Worm (Caenorhabditis elegans) whole organism, mixed stage, embryonic: ENCODE measurements around the gene F09F9.2.
A peak's percentile ranks its signal among the peaks of the same experiment; 100 is the strongest.

Source experiments
- M03D4.4 ChIP-seq: sonication (generic microtip); optimal IDR thresholded peaks from 2 replicates; lab custom pipeline; 2017; ENCODE audit warnings: mild to moderate bottlenecking, missing genetic modification characterization, missing compliant biosample characterization
- bed-3 ChIP-seq: fragments of 200-800 bp; sonication (Bioruptor generic); optimal IDR thresholded peaks from 3 replicates; lab custom pipeline; 2018; ENCODE audit warnings: mild to moderate bottlenecking, missing genetic modification characterization, moderate library complexity, missing compliant biosample characterization
- blmp-1 ChIP-seq: fragments of 150-350 bp; optimal IDR thresholded peaks from 2 replicates; lab custom pipeline; 2014; ENCODE audit warnings: missing biosample characterization, missing genetic modification characterization
- ceh-83 ChIP-seq: fragments of 200-800 bp; sonication (Bioruptor generic); optimal IDR thresholded peaks from 2 replicates; lab custom pipeline; 2018; ENCODE audit warnings: mild to moderate bottlenecking, missing genetic modification characterization, missing compliant biosample characterization
- ces-1 ChIP-seq: fragments of 150-350 bp; optimal IDR thresholded peaks from 2 replicates; lab custom pipeline; 2014; ENCODE audit warnings: missing biosample characterization, missing genetic modification reagents, missing genetic modification characterization
- cnd-1 ChIP-seq: fragments of 200-800 bp; sonication (Bioruptor generic); optimal IDR thresholded peaks from 2 replicates; lab custom pipeline; 2018; ENCODE audit warnings: mild to moderate bottlenecking, missing genetic modification characterization, missing compliant biosample characterization
- drap-1 ChIP-seq: fragments of 200-800 bp; sonication (Bioruptor generic); optimal IDR thresholded peaks from 3 replicates; lab custom pipeline; 2018; ENCODE audit warnings: mild to moderate bottlenecking, missing genetic modification characterization, missing compliant biosample characterization
- elt-1 ChIP-seq: sonication (generic microtip); optimal IDR thresholded peaks from 2 replicates; lab custom pipeline; 2017; ENCODE audit warnings: missing genetic modification characterization, mild to moderate bottlenecking, missing compliant biosample characterization, antibody characterized with exemption, moderate library complexity, borderline replicate concordance; ENCODE audit not compliant: insufficient read depth
- elt-3 ChIP-seq: fragments of 150-350 bp; optimal IDR thresholded peaks from 2 replicates; lab custom pipeline; 2014; ENCODE audit warnings: missing biosample characterization, missing genetic modification characterization
- flh-1 ChIP-seq: fragments of 200-800 bp; sonication (Bioruptor generic); optimal IDR thresholded peaks from 2 replicates; lab custom pipeline; 2018; ENCODE audit warnings: mild to moderate bottlenecking, missing genetic modification characterization, moderate library complexity, missing compliant biosample characterization
- ham-2 ChIP-seq: fragments of 200-800 bp; sonication (Bioruptor generic); optimal IDR thresholded peaks from 2 replicates; lab custom pipeline; 2018; ENCODE audit warnings: mild to moderate bottlenecking, missing genetic modification characterization, missing compliant biosample characterization
- hlh-1 ChIP-seq: fragments of 150-350 bp; optimal IDR thresholded peaks from 2 replicates; lab custom pipeline; 2014; ENCODE audit warnings: missing biosample characterization, missing genetic modification reagents, missing genetic modification characterization
- lin-13 ChIP-seq: fragments of 150-350 bp; optimal IDR thresholded peaks from 2 replicates; lab custom pipeline; 2014; ENCODE audit warnings: missing biosample characterization, missing genetic modification characterization
- lin-32 ChIP-seq: fragments of 200-800 bp; sonication (Bioruptor generic); optimal IDR thresholded peaks from 2 replicates; lab custom pipeline; 2018; ENCODE audit warnings: mild to moderate bottlenecking, missing genetic modification characterization, missing compliant biosample characterization
- lsy-2 ChIP-seq: fragments of 150-350 bp; optimal IDR thresholded peaks from 2 replicates; lab custom pipeline; 2014; ENCODE audit warnings: missing biosample characterization, missing genetic modification characterization
- mab-5 ChIP-seq: fragments of 150-350 bp; optimal IDR thresholded peaks from 2 replicates; lab custom pipeline; 2014; ENCODE audit warnings: missing biosample characterization, missing genetic modification characterization
- mep-1 ChIP-seq: fragments of 150-350 bp; optimal IDR thresholded peaks from 2 replicates; lab custom pipeline; 2017; ENCODE audit warnings: missing biosample characterization, missing genetic modification reagents, missing genetic modification characterization, inconsistent platforms
- mls-2 ChIP-seq: sonication (generic microtip); optimal IDR thresholded peaks from 2 replicates; lab custom pipeline; 2016; ENCODE audit warnings: mild to moderate bottlenecking, missing genetic modification characterization, moderate library complexity, missing compliant biosample characterization
- nhr-2 ChIP-seq: fragments of 150-350 bp; optimal IDR thresholded peaks from 2 replicates; lab custom pipeline; 2014; ENCODE audit warnings: missing biosample characterization, missing genetic modification characterization
- nhr-28 ChIP-seq: fragments of 150-350 bp; optimal IDR thresholded peaks from 2 replicates; lab custom pipeline; 2014; ENCODE audit warnings: missing biosample characterization, missing genetic modification characterization
- nhr-76 ChIP-seq: sonication (generic microtip); optimal IDR thresholded peaks from 2 replicates; lab custom pipeline; 2017; ENCODE audit warnings: missing biosample characterization, missing genetic modification characterization
- pha-4 ChIP-seq: fragments of 150-350 bp; optimal IDR thresholded peaks from 2 replicates; lab custom pipeline; 2018; ENCODE audit warnings: missing biosample characterization, missing genetic modification reagents, missing genetic modification characterization
- sem-2 ChIP-seq: fragments of 200-800 bp; sonication (Bioruptor generic); optimal IDR thresholded peaks from 2 replicates; lab custom pipeline; 2018; ENCODE audit warnings: mild to moderate bottlenecking, missing genetic modification characterization, missing compliant biosample characterization
- snpc-4 ChIP-seq: fragments of 150-350 bp; optimal IDR thresholded peaks from 2 replicates; lab custom pipeline; 2014; ENCODE audit warnings: missing biosample characterization, missing genetic modification characterization
- sptf-1 ChIP-seq: sonication (generic microtip); optimal IDR thresholded peaks from 2 replicates; lab custom pipeline; 2017; ENCODE audit warnings: mild to moderate bottlenecking, missing genetic modification characterization, moderate library complexity, missing compliant biosample characterization
- unc-39 ChIP-seq: fragments of 150-350 bp; optimal IDR thresholded peaks from 2 replicates; lab custom pipeline; 2014; ENCODE audit warnings: missing biosample characterization, missing genetic modification characterization
- unc-62 ChIP-seq: fragments of 150-350 bp; optimal IDR thresholded peaks from 2 replicates; lab custom pipeline; 2014; ENCODE audit warnings: missing biosample characterization, missing genetic modification reagents, missing genetic modification characterization
- zip-8 ChIP-seq: fragments of 150-350 bp; optimal IDR thresholded peaks from 2 replicates; lab custom pipeline; 2014; ENCODE audit warnings: missing biosample characterization, missing genetic modification characterization

The F09F9.2 gene

DNA sequence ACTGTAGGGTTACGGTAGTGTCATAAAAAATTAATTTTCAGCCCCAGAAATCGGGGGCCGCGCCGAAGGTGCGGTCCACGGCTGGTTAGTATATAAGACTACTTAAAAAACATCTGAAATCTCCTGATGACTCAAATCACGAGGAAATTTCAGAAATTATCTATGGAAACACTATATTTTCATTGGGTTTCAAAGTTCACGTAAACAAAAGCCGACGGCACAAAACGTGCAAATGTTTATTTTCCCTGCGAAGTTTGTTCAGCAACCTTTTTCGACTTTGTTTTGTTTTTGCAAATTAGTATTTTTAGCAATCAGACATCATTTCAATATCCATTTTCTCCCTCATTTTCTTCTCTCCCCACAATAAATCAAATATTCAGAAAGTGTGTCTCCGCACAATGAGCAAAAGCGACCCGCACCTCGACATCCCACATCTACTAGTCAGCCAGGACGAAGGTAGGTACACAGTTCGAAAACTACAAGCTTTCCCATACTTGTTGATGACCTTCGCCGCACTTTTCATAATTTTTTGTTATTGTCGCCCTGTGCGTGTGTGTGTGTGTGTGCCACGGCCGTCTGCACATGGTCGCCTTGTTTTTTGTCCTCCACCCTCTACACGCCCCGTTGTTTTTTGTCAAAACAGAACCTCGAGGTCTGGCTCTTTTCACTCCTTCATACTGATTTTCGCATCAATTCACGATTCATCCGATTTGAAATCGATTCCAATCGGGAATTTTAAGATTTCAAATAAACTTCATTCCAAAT, 25.5 kb upstream of the F09F9.2 start:
- TF ChIP-seq nhr-2 (tag; lab: Kevin White, UChicago) (no peak), cnd-1 (tag; lab: Kevin White, UChicago) (no peak), drap-1 (GFP tag; lab: Kevin White, UChicago) (no peak), elt-1 (tag; lab: Kevin White, UChicago) (no peak), snpc-4 (tag; lab: Kevin White, UChicago) (no peak), mls-2 (tag; lab: Kevin White, UChicago) (no peak), pha-4 (no peak), mab-5 (tag; lab: Kevin White, UChicago) (no peak), M03D4.4 (tag; lab: Kevin White, UChicago) (no peak), unc-39 (no peak), lsy-2 (tag; lab: Kevin White, UChicago) (no peak), unc-62 (GFP tag; lab: Kevin White, UChicago) (no peak), lin-13 (tag; lab: Kevin White, UChicago) (no peak), ces-1 (GFP tag; lab: Kevin White, UChicago) (no peak), nhr-76 (tag; lab: Kevin White, UChicago) (no peak), ceh-83 (GFP tag; lab: Kevin White, UChicago) (no peak), nhr-28 (tag; lab: Kevin White, UChicago) (no peak)

DNA sequence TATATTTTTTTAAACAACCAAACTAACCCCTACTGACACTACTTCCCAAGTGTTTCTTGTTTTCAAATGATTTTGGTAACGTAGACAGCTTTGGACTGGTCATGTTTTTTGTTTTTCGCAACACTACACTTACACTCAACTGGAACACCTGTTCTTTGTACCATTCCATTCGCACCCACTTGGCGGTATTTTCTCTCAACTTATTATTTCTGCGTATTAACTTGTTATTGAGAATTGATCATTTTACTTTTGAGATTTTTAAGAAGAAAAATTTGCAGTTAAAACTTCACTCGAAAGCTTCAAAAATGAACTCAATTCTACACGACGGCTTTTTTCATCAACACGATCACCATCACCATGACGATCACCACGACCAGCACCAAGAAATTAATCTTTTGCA, 23.6 kb upstream of the F09F9.2 start, which contains the start of gene ZK470.2:
Gene ZK470.2 (plus strand): TSS at position 301 of the 400 bp plus-strand sequence.
- TF ChIP-seq pha-4 (no peak), mab-5 (tag; lab: Kevin White, UChicago) (no peak), elt-3 (tag; lab: Kevin White, UChicago) (no peak), snpc-4 (tag; lab: Kevin White, UChicago) (no peak), mep-1 (no peak), sem-2 (no peak), M03D4.4 (tag; lab: Kevin White, UChicago) (no peak)

DNA sequence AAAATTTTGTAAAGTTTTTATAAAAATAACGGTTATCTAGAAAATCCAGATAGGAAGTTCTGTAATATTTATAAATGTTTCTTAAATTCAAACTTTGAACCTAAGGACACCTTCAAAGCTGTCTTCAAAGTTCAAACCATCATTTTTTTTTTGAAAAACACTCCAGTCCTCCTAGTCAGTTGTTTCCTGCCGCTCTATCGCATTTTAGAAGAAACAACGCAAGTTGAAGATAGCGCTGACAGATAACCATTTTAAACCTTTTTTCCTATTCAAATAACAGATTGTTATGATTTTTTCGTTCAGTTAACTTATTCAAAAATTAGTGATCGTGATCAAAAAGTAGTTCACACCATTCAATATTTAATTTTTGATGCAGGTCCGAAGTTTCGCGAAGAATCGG, 22.1 kb upstream of the F09F9.2 start:
- TF ChIP-seq M03D4.4 (tag; lab: Kevin White, UChicago) (no peak), lin-13 (tag; lab: Kevin White, UChicago) (no peak), nhr-28 (tag; lab: Kevin White, UChicago) (no peak), ham-2 (no peak), lin-32 (no peak), pha-4 (no peak), unc-62 (GFP tag; lab: Kevin White, UChicago) (no peak), sptf-1 (tag; lab: Kevin White, UChicago) (no peak), mls-2 (tag; lab: Kevin White, UChicago) (no peak), flh-1 (GFP tag; lab: Kevin White, UChicago) (no peak), bed-3 (no peak)

DNA sequence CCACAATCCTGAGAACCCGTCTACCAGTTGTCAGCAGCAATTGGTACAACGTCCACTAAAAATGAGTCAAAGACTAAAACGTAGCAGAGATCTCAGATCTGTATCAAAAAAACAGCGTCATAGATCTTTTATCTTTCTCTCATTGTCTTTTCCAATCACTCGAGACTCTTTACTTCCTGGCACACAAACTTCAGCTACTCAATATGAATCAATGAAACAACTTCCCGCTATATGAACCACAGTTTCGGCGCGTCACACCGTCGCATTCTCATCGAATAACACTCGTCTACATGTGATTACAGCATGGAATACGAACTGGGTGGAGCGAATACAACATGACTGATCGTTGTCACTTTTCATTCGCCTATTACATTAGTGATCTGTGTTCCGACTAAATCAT, 21.0 kb upstream of the F09F9.2 start:
- TF ChIP-seq elt-1 (tag; lab: Kevin White, UChicago) (peak; percentile 23), cnd-1 (tag; lab: Kevin White, UChicago) (no peak)

DNA sequence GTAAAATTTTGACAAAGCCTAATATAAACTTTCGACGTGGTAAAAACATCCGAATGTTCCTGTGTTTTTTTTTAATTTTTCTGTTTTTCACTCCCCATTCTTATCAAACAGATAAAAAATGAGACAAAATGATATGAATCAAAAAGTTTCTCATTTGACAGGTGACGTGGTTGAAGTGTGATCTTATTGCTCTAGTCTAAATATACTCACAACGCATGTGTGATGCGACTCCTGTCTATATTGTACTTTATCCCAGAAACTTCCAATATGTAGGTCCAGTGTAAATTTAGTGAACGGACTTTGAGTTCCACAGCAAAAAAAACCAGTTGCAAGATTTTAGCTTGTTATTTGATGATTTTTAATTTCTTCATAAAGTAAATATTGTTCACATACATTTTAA, 20.1 kb upstream of the F09F9.2 start:
- TF ChIP-seq pha-4 (no peak), mab-5 (tag; lab: Kevin White, UChicago) (no peak), nhr-2 (tag; lab: Kevin White, UChicago) (no peak), sptf-1 (tag; lab: Kevin White, UChicago) (no peak), nhr-76 (tag; lab: Kevin White, UChicago) (no peak), flh-1 (GFP tag; lab: Kevin White, UChicago) (no peak), mep-1 (no peak), unc-62 (GFP tag; lab: Kevin White, UChicago) (no peak), mls-2 (tag; lab: Kevin White, UChicago) (no peak), zip-8 (no peak), hlh-1 (tag; lab: Kevin White, UChicago) (no peak), bed-3 (no peak), blmp-1 (no peak), lin-13 (tag; lab: Kevin White, UChicago) (no peak), ces-1 (GFP tag; lab: Kevin White, UChicago) (no peak), ham-2 (no peak), lsy-2 (tag; lab: Kevin White, UChicago) (no peak)
